Worm (Caenorhabditis elegans) whole organism, early embryonic: Measurements from ENCODE around the gene nhr-158.

ENCODE experiments used
- B0310.2 ChIP-seq: sonication (generic microtip); optimal IDR thresholded peaks from 2 replicates; lab custom pipeline; 2016; ENCODE audit warnings: mild to moderate bottlenecking, missing genetic modification characterization, missing compliant biosample characterization
- ama-1 ChIP-seq: fragments of 150-350 bp; optimal IDR thresholded peaks from 2 replicates; lab custom pipeline; 2014
- hnd-1 ChIP-seq: sonication (generic microtip); optimal IDR thresholded peaks from 2 replicates; lab custom pipeline; 2016; ENCODE audit warnings: missing genetic modification characterization, missing compliant biosample characterization

ce11 chrV:3892361-3892904 is 18.5 kb upstream of the nhr-158 start, which contains the start of gene C17E7.4:
- TF ChIP-seq ama-1 (lab: Kevin White, UChicago) (no peak), B0310.2 (tag; lab: Kevin White, UChicago) (no peak), hnd-1 (tag; lab: Kevin White, UChicago) (no peak)
